Fruit fly (Drosophila melanogaster): ENCODE data around the gene Ubx.

The Ubx gene

dm6 chr3R:16771572-16772425 lies 37.6 kb upstream of the Ubx start (continued):
- TF ChIP-seq ash1 (GFP tag; optimal IDR thresholded peaks at IDR 0.05) (peak; percentile 3), Dek (tag; optimal IDR thresholded peaks at IDR 0.05) (no peak), prd (optimal IDR thresholded peaks at IDR 0.05) (no peak), prd (GFP tag; IDR thresholded peaks at IDR 0.05) (peak; percentile 71; the same call in 2 of the 3 replicates), CG4424 (GFP tag; optimal IDR thresholded peaks at IDR 0.05) (peak; percentile 63), Asciz (GFP tag; optimal IDR thresholded peaks at IDR 0.05) (peak; percentile 42), dysf (GFP tag; IDR thresholded peaks at IDR 0.05) (0 out of 3 replicates have a peak, but pooled peaks have one; percentile 11), CG3281 (GFP tag; optimal IDR thresholded peaks at IDR 0.05) (peak; percentile 11), unc-4 (GFP tag; IDR thresholded peaks at IDR 0.05; ENCODE audit: partially characterized antibody) (no peak), CG8765 (GFP tag; IDR thresholded peaks at IDR 0.05) (no peak; the same call in 1 of the 2 replicates), CG9797 (GFP tag; optimal IDR thresholded peaks at IDR 0.05) (no peak), CG6813 (GFP tag; optimal IDR thresholded peaks at IDR 0.05) (peak; percentile 42), CG2120 (GFP tag; optimal IDR thresholded peaks at IDR 0.05) (no peak), CG7357 (GFP tag; IDR thresholded peaks at IDR 0.05) (peak; percentile 36; the same call in 1 of the 3 replicates), lilli (GFP tag; optimal IDR thresholded peaks at IDR 0.05) (peak; percentile 8), chn (GFP tag; optimal IDR thresholded peaks at IDR 0.05) (no peak), CG15073 (GFP tag; optimal IDR thresholded peaks at IDR 0.05) (no peak), sim (GFP tag; IDR thresholded peaks at IDR 0.05) (no peak), CG10209 (GFP tag; optimal IDR thresholded peaks at IDR 0.05) (peak; percentile 34), emc (GFP tag; optimal IDR thresholded peaks at IDR 0.05) (no peak), MTF-1 (GFP tag; optimal IDR thresholded peaks at IDR 0.05; ENCODE audit: borderline replicate concordance) (peak; percentile 1), unpg (GFP tag; optimal IDR thresholded peaks at IDR 0.05) (peak; percentile 59), CG12659 (GFP tag; optimal IDR thresholded peaks at IDR 0.05) (peak; percentile 10), CG2202 (tag; optimal IDR thresholded peaks at IDR 0.05) (peak; percentile 50), CG18619 (GFP tag; optimal IDR thresholded peaks at IDR 0.05) (peak; percentile 21), CG10543 (GFP tag; optimal IDR thresholded peaks at IDR 0.05) (peak; percentile 12), zfh1 (GFP tag; IDR thresholded peaks at IDR 0.05) (peak; percentile 75), az2 (GFP tag; optimal IDR thresholded peaks at IDR 0.05) (peak; percentile 29), CG11093 (GFP tag; IDR thresholded peaks at IDR 0.05) (0 out of 3 replicates have a peak, but pooled peaks have one; percentile 24), CG18764 (GFP tag; optimal IDR thresholded peaks at IDR 0.05) (peak; percentile 7), CG4282 (GFP tag; optimal IDR thresholded peaks at IDR 0.05) (no peak), salm (tag; optimal IDR thresholded peaks at IDR 0.05) (peak; percentile 4), Med (GFP tag) (peak; percentile 13), ap (GFP tag; IDR thresholded peaks at IDR 0.05) (no peak), gro (GFP tag; optimal IDR thresholded peaks at IDR 0.05) (no peak), CG15696 (tag; optimal IDR thresholded peaks at IDR 0.05) (peak; percentile 89), CG8359 (GFP tag; optimal IDR thresholded peaks at IDR 0.05; ENCODE audit: borderline replicate concordance) (peak; percentile 29), Hr3 (GFP tag; optimal IDR thresholded peaks at IDR 0.05) (peak; percentile 35), dmrt99B (tag; optimal IDR thresholded peaks at IDR 0.05) (peak; percentile 63), CG17385 (GFP tag; optimal IDR thresholded peaks at IDR 0.05) (peak; percentile 24)

All from whole organism, embryonic.